Worm (Caenorhabditis elegans): ENCODE measurements around the gene sdn-1.

ce11 chrX:10624157-10624623 lies 31.1 kb upstream of the sdn-1 start, which contains the start of gene abl-1:
- TF ChIP-seq egl-27 (tag; optimal IDR thresholded peaks at IDR 0.05) = no peak
- TF ChIP-seq ztf-11 (tag; optimal IDR thresholded peaks at IDR 0.05) = no peak
- no peak for TF ChIP-seq nhr-12 (tag; optimal IDR thresholded peaks at IDR 0.05)
- TF ChIP-seq elt-3 (tag; optimal IDR thresholded peaks at IDR 0.05) = no peak
- TF ChIP-seq ZK546.5 (tag; optimal IDR thresholded peaks at IDR 0.05) = no peak
- no peak for TF ChIP-seq ceh-82 (tag; optimal IDR thresholded peaks at IDR 0.05)
- TF ChIP-seq ceh-9 (tag; optimal IDR thresholded peaks at IDR 0.05) = no peak
- no peak for TF ChIP-seq snpc-4 (tag; optimal IDR thresholded peaks at IDR 0.05)
- no peak for TF ChIP-seq R02D3.7 (tag; optimal IDR thresholded peaks at IDR 0.05)
- no peak for TF ChIP-seq nhr-11 (tag; optimal IDR thresholded peaks at IDR 0.05)
- TF ChIP-seq fkh-10 (GFP tag; optimal IDR thresholded peaks at IDR 0.05) = no peak

Measured in whole organism, L3 larva.